Worm (Caenorhabditis elegans) whole organism, midembryonic: Measurements from ENCODE around the gene nxf-1.

ENCODE experiments used
- T22C8.4 ChIP-seq: fragments of 200-800 bp; sonication (Bioruptor generic); IDR thresholded peaks from 2 replicates; pipeline ENCODE4 v1.3.6; 2022; ENCODE audit warnings: missing genetic modification characterization, missing compliant biosample characterization
- cog-1 ChIP-seq: sonication (generic microtip); optimal IDR thresholded peaks from 2 replicates; lab custom pipeline; 2016; ENCODE audit warnings: missing genetic modification characterization, missing compliant biosample characterization
- flt-1 ChIP-seq: fragments of 200-800 bp; sonication (Bioruptor generic); IDR thresholded peaks from 2 replicates; pipeline ENCODE4 v1.3.6; 2022; ENCODE audit warnings: missing genetic modification characterization, missing compliant biosample characterization
- ztf-29 ChIP-seq: fragments of 200-800 bp; sonication (Bioruptor generic); IDR thresholded peaks from 2 replicates; pipeline ENCODE4 v1.3.6; 2022; ENCODE audit warnings: missing genetic modification reagents, missing genetic modification characterization, missing compliant biosample characterization

ce11 chrV:14456626-14457025 lies 41.8 kb upstream of the nxf-1 start, which contains the start of gene bmk-1:
- no peak for TF ChIP-seq flt-1 (GFP tag; lab: Robert Waterston, UW)
- TF ChIP-seq ztf-29 (GFP tag; lab: Robert Waterston, UW): no peak
- no peak for TF ChIP-seq cog-1 (tag; lab: Kevin White, UChicago)
- TF ChIP-seq T22C8.4 (GFP tag; lab: Robert Waterston, UW): no peak
